Worm (Caenorhabditis elegans) whole organism, early embryonic: ENCODE measurements around the gene Y43B11AL.1.

Experiments
- aly-1 ChIP-seq: sonication (generic microtip); optimal IDR thresholded peaks from 2 replicates; lab custom pipeline; 2016; ENCODE audit warnings: missing genetic modification characterization, missing compliant biosample characterization
- ama-1 ChIP-seq: fragments of 150-350 bp; optimal IDR thresholded peaks from 2 replicates; lab custom pipeline; 2014
- ets-7 ChIP-seq: sonication (generic microtip); optimal IDR thresholded peaks from 2 replicates; lab custom pipeline; 2016; ENCODE audit warnings: missing genotype, missing genetic modification characterization, missing compliant biosample characterization
- flt-1 ChIP-seq: fragments of 200-800 bp; sonication (Bioruptor generic); IDR thresholded peaks from 2 replicates; pipeline ENCODE4 v1.3.6; 2022; ENCODE audit warnings: missing genetic modification characterization, missing compliant biosample characterization
- hmbx-1 ChIP-seq: sonication (generic microtip); optimal IDR thresholded peaks from 2 replicates; lab custom pipeline; 2016; ENCODE audit warnings: mild to moderate bottlenecking, missing genetic modification characterization, missing compliant biosample characterization

- TF ChIP-seq ama-1 (lab: Kevin White, UChicago) (no peak), ets-7 (tag; lab: Kevin White, UChicago) (no peak), flt-1 (GFP tag; lab: Robert Waterston, UW) (no peak), aly-1 (tag; lab: Kevin White, UChicago) (no peak), hmbx-1 (tag; lab: Kevin White, UChicago) (no peak)
Observed at ce11 chrIV:7083382-7083784, 18.3 kb downstream of the Y43B11AL.1 start, which contains the start of gene Y43B11AR.3.
